Fruit fly (Drosophila melanogaster) whole organism, prepupa: ENCODE measurements around the gene Gen.

Source experiments
- CG10669 ChIP-seq: fragments of 200-800 bp; sonication (Bioruptor generic); optimal IDR thresholded peaks from 3 replicates; lab custom pipeline; 2018; ENCODE audit warnings: missing biosample characterization, mild to moderate bottlenecking, missing genetic modification characterization, moderate library complexity
- CG11294 ChIP-seq: fragments of 200-800 bp; sonication (Bioruptor generic); IDR thresholded peaks from 2 replicates; pipeline ENCODE4 v1.3.6; 2022; ENCODE audit warnings: missing biosample characterization, missing genetic modification characterization
- CG11762 ChIP-seq: fragments of 200-800 bp; sonication (Bioruptor generic); optimal IDR thresholded peaks from 3 replicates; lab custom pipeline; 2016; ENCODE audit warnings: missing biosample characterization, missing genetic modification characterization; ENCODE audit not compliant: insufficient read depth
- CG11902 ChIP-seq: fragments of 200-800 bp; sonication (Bioruptor generic); optimal IDR thresholded peaks from 3 replicates; lab custom pipeline; 2016; ENCODE audit warnings: missing biosample characterization, missing genetic modification characterization
- CG1621 ChIP-seq: fragments of 200-800 bp; sonication (Bioruptor generic); optimal IDR thresholded peaks from 3 replicates; lab custom pipeline; 2018; ENCODE audit warnings: missing biosample characterization, mild to moderate bottlenecking, missing genetic modification characterization
- CG16779 ChIP-seq: fragments of 200-800 bp; sonication (Bioruptor generic); optimal IDR thresholded peaks from 3 replicates; lab custom pipeline; 2017; ENCODE audit warnings: missing biosample characterization, mild to moderate bottlenecking, missing genetic modification characterization
- CG3032 ChIP-seq: fragments of 200-800 bp; optimal IDR thresholded peaks from 2 replicates; lab custom pipeline; 2019; ENCODE audit warnings: missing biosample characterization, mild to moderate bottlenecking, missing genetic modification characterization, moderate library complexity
- CG31627 ChIP-seq: fragments of 200-800 bp; sonication (Bioruptor generic); optimal IDR thresholded peaks from 3 replicates; lab custom pipeline; 2016; ENCODE audit warnings: missing biosample characterization, missing genetic modification characterization
- CG34406 ChIP-seq: fragments of 200-800 bp; sonication (Bioruptor generic); optimal IDR thresholded peaks from 3 replicates; lab custom pipeline; 2016; ENCODE audit warnings: missing biosample characterization, missing genetic modification characterization
- CG4318 ChIP-seq: fragments of 200-800 bp; sonication (Bioruptor generic); optimal IDR thresholded peaks from 3 replicates; lab custom pipeline; 2017; ENCODE audit warnings: missing biosample characterization, mild to moderate bottlenecking, missing genetic modification characterization
- CG6163 ChIP-seq: fragments of 200-800 bp; sonication (Bioruptor generic); IDR thresholded peaks from 3 replicates; pipeline ENCODE4 v1.3.6; 2022; ENCODE audit warnings: missing biosample characterization, missing genetic modification characterization
- CG6792 ChIP-seq: fragments of 200-800 bp; sonication (Bioruptor generic); optimal IDR thresholded peaks from 3 replicates; lab custom pipeline; 2016; ENCODE audit warnings: missing biosample characterization, missing genetic modification characterization
- CG6808 ChIP-seq: fragments of 200-800 bp; sonication (Bioruptor generic); optimal IDR thresholded peaks from 3 replicates; lab custom pipeline; 2017; ENCODE audit warnings: missing biosample characterization, missing genetic modification characterization, mild to moderate bottlenecking, moderate library complexity, missing genetic modification reagents
- CG7368 ChIP-seq: fragments of 200-800 bp; sonication (Bioruptor generic); optimal IDR thresholded peaks from 3 replicates; lab custom pipeline; 2016; ENCODE audit warnings: missing biosample characterization, missing genetic modification characterization
- CG8319 ChIP-seq: fragments of 200-800 bp; sonication (Bioruptor generic); optimal IDR thresholded peaks from 3 replicates; lab custom pipeline; 2016; ENCODE audit warnings: missing biosample characterization, missing genetic modification characterization
- CG9139 ChIP-seq: fragments of 200-800 bp; sonication (Bioruptor generic); optimal IDR thresholded peaks from 3 replicates; lab custom pipeline; 2017; ENCODE audit warnings: missing biosample characterization, mild to moderate bottlenecking, missing genetic modification characterization
- Eip78C ChIP-seq: fragments of 200-800 bp; sonication (Bioruptor generic); peaks from one replicate; lab custom pipeline; 2016; ENCODE audit warnings: missing biosample characterization, missing genetic modification characterization
- Eip93F ChIP-seq: fragments of 200-800 bp; sonication (Bioruptor generic); optimal IDR thresholded peaks from 2 replicates; lab custom pipeline; 2016; ENCODE audit warnings: missing biosample characterization, mild to moderate bottlenecking, missing genetic modification characterization
- Ets96B ChIP-seq: fragments of 200-800 bp; optimal IDR thresholded peaks from 2 replicates; lab custom pipeline; 2019; ENCODE audit warnings: missing biosample characterization, mild to moderate bottlenecking, missing genetic modification characterization, moderate library complexity
- Hr38 ChIP-seq: sonication (Bioruptor generic); optimal IDR thresholded peaks from 2 replicates; lab custom pipeline; 2016; ENCODE audit warnings: missing biosample characterization, missing genetic modification characterization
- Hr4 ChIP-seq: fragments of 200-800 bp; sonication (Bioruptor generic); optimal IDR thresholded peaks from 3 replicates; lab custom pipeline; 2016; ENCODE audit warnings: missing biosample characterization, missing genetic modification characterization
- Met ChIP-seq: fragments of 200-800 bp; sonication (Bioruptor generic); optimal IDR thresholded peaks from 3 replicates; lab custom pipeline; 2016; ENCODE audit warnings: missing biosample characterization, missing genetic modification characterization
- Smox ChIP-seq: fragments of 200-800 bp; sonication (Bioruptor generic); optimal IDR thresholded peaks from 3 replicates; lab custom pipeline; 2016; ENCODE audit warnings: missing biosample characterization, missing genetic modification characterization
- Sox14 ChIP-seq: fragments of 200-800 bp; sonication (Bioruptor generic); optimal IDR thresholded peaks from 3 replicates; lab custom pipeline; 2016; ENCODE audit warnings: missing biosample characterization, missing genetic modification characterization
- achi ChIP-seq: fragments of 200-800 bp; sonication (Bioruptor generic); optimal IDR thresholded peaks from 3 replicates; lab custom pipeline; 2016; ENCODE audit warnings: missing biosample characterization, missing genetic modification characterization
- acj6 ChIP-seq: fragments of 200-800 bp; sonication (Bioruptor generic); optimal IDR thresholded peaks from 3 replicates; lab custom pipeline; 2016; ENCODE audit warnings: missing biosample characterization, missing genetic modification characterization
- cyc ChIP-seq: fragments of 200-800 bp; sonication (Bioruptor generic); optimal IDR thresholded peaks from 3 replicates; lab custom pipeline; 2016; ENCODE audit warnings: missing biosample characterization, missing genetic modification characterization
- dac ChIP-seq: fragments of 200-800 bp; sonication (Bioruptor generic); optimal IDR thresholded peaks from 2 replicates; lab custom pipeline; 2017; ENCODE audit warnings: missing biosample characterization, mild to moderate bottlenecking, missing genetic modification characterization
- dsx ChIP-seq: fragments of 200-800 bp; optimal IDR thresholded peaks from 3 replicates; lab custom pipeline; 2019; ENCODE audit warnings: missing biosample characterization, mild to moderate bottlenecking, missing genetic modification characterization, moderate library complexity; ENCODE audit not compliant: poor library complexity, severe bottlenecking
- eg ChIP-seq: fragments of 200-800 bp; sonication (Bioruptor generic); IDR thresholded peaks from 3 replicates; pipeline ENCODE4 v1.3.6; 2022; ENCODE audit warnings: missing biosample characterization, missing genetic modification characterization
- esn ChIP-seq: fragments of 200-800 bp; sonication (Bioruptor generic); optimal IDR thresholded peaks from 2 replicates; lab custom pipeline; 2016; ENCODE audit warnings: missing biosample characterization, mild to moderate bottlenecking, missing genetic modification characterization, moderate library complexity
- fd59A ChIP-seq: fragments of 200-800 bp; sonication (Bioruptor generic); optimal IDR thresholded peaks from 2 replicates; lab custom pipeline; 2017; ENCODE audit warnings: missing biosample characterization, mild to moderate bottlenecking, missing genetic modification characterization, missing genetic modification reagents
- fkh ChIP-seq: fragments of 200-800 bp; sonication (Bioruptor generic); optimal IDR thresholded peaks from 3 replicates; lab custom pipeline; 2017; ENCODE audit warnings: missing biosample characterization, mild to moderate bottlenecking, missing genetic modification characterization, moderate library complexity
- spab ChIP-seq: fragments of 200-800 bp; sonication (Bioruptor generic); optimal IDR thresholded peaks from 2 replicates; lab custom pipeline; 2017; ENCODE audit warnings: missing biosample characterization, mild to moderate bottlenecking, missing genetic modification characterization, missing genetic modification reagents
- svp ChIP-seq: fragments of 200-800 bp; sonication (Bioruptor generic); peaks from one replicate; lab custom pipeline; 2016; ENCODE audit warnings: missing biosample characterization, missing genetic modification characterization
- topi ChIP-seq: fragments of 200-800 bp; sonication (Bioruptor generic); optimal IDR thresholded peaks from 3 replicates; lab custom pipeline; 2016; ENCODE audit warnings: missing biosample characterization, missing genetic modification characterization
- vri ChIP-seq: fragments of 200-800 bp; sonication (Bioruptor generic); optimal IDR thresholded peaks from 3 replicates; lab custom pipeline; 2016; ENCODE audit warnings: missing biosample characterization, mild to moderate bottlenecking, missing genetic modification characterization

The Gen gene

DNA sequence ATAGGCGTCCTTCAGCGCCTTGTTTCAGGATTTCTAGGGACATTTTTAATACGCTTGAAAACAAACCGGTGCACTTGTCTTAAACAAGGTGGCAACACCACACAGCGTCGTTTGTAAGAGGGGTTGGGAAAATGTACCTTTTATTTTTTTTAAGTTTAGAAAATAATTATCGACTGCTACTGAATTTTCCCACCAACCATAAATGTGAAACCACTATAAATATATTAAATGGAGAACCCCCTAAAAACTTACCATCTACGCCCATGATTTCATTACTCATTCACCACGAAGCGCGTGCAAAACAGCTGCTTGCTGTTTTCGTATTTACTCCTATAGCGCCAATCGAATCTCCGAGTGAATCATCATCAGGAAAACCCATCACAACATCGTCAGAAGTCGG, 12.9 kb downstream of the Gen start, which contains the start of the genes Tcs5 and CHMP2B (continued):
- TF ChIP-seq topi (GFP tag; lab: Kevin White, UChicago), result peak; percentile 100
- TF ChIP-seq CG10669 (GFP tag; lab: Kevin White, UChicago), result peak; percentile 99
- peak; percentile 99 for TF ChIP-seq vri (GFP tag; lab: Kevin White, UChicago)
- TF ChIP-seq Sox14 (GFP tag; lab: Kevin White, UChicago), result peak; percentile 100
- peak; percentile 100 for TF ChIP-seq CG8319 (GFP tag; lab: Kevin White, UChicago)
- peak; percentile 99 for TF ChIP-seq CG16779 (tag; lab: Kevin White, UChicago)
- TF ChIP-seq CG6792 (GFP tag; lab: Kevin White, UChicago), result peak; percentile 100
- peak; percentile 99 for TF ChIP-seq CG1621
- TF ChIP-seq CG4318 (GFP tag; lab: Kevin White, UChicago), result peak; percentile 100
- TF ChIP-seq Ets96B (tag; lab: Kevin White, UChicago), result peak; percentile 100
- peak; percentile 100 for TF ChIP-seq spab (GFP tag; lab: Kevin White, UChicago)
- TF ChIP-seq esn (GFP tag; lab: Kevin White, UChicago), result peak; percentile 100
- peak; percentile 98 for TF ChIP-seq svp (GFP tag; lab: Kevin White, UChicago)
- TF ChIP-seq dac, result peak; percentile 100
- TF ChIP-seq CG11294 (GFP tag; lab: Robert Waterston, UW), result peak; percentile 100
- peak; percentile 99 for TF ChIP-seq CG9139 (GFP tag; lab: Kevin White, UChicago)
- TF ChIP-seq CG6163 (GFP tag; lab: Robert Waterston, UW), result peak; percentile 100
- peak; percentile 99 for TF ChIP-seq CG7368 (GFP tag; lab: Kevin White, UChicago)
- peak; percentile 100 for TF ChIP-seq Met
- peak; percentile 100 for TF ChIP-seq CG31627 (GFP tag; lab: Kevin White, UChicago)
- peak; percentile 99 for TF ChIP-seq Hr38 (GFP tag; lab: Kevin White, UChicago)
- peak; percentile 100 for TF ChIP-seq CG34406 (GFP tag; lab: Kevin White, UChicago)
- peak; percentile 100 for TF ChIP-seq Hr4 (GFP tag; lab: Kevin White, UChicago)
- TF ChIP-seq cyc (GFP tag; lab: Kevin White, UChicago), result peak; percentile 100
- TF ChIP-seq acj6, result peak; percentile 100
- peak; percentile 98 for TF ChIP-seq Eip78C (GFP tag; lab: Kevin White, UChicago)
- TF ChIP-seq CG11902 (GFP tag; lab: Kevin White, UChicago), result peak; percentile 100
- peak; percentile 99 for TF ChIP-seq CG6808 (GFP tag; lab: Kevin White, UChicago)
- TF ChIP-seq, all 60 proteins: peak for 60

DNA sequence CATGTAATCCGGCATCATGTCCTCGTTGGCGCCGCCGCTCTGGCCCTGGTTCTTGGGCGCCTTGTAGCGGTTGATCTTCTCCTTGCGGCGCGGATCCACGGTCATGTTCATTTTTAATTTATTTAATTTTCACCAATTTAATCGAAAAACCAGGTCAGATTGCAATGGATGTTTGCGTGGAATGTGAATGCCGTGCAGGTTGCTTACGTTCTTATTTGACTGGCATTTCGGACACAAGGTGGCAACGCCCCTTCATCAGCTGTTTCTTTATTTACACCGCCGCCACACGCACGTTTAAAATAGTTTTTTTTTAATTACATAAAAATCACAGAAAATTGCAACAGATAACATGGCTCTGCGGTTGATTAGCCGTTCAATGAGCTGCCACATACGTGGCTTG, 16.1 kb downstream of the Gen start, which contains the start of the genes CG10674 and CG4611:
Gene CG10674 (minus strand): TSS at position 170 of the 400 bp plus-strand sequence.
Gene CG4611 (plus strand): TSS at position 254 of the 400 bp plus-strand sequence.
- TF ChIP-seq CG11762, result no peak
- TF ChIP-seq svp (GFP tag; lab: Kevin White, UChicago), result peak; percentile 56
- TF ChIP-seq fkh, result peak; percentile 81
- TF ChIP-seq esn (GFP tag; lab: Kevin White, UChicago), result no peak
- no peak for TF ChIP-seq Ets96B (tag; lab: Kevin White, UChicago)
- TF ChIP-seq CG3032 (tag; lab: Kevin White, UChicago), result no peak
- no peak for TF ChIP-seq spab (GFP tag; lab: Kevin White, UChicago)
- no peak for TF ChIP-seq eg
- TF ChIP-seq Eip93F (GFP tag; lab: Kevin White, UChicago), result no peak
- no peak for TF ChIP-seq CG10669 (GFP tag; lab: Kevin White, UChicago)
- no peak for TF ChIP-seq fd59A (GFP tag; lab: Kevin White, UChicago)
- no peak for TF ChIP-seq achi (GFP tag; lab: Kevin White, UChicago)
- peak; percentile 64 for TF ChIP-seq Eip78C (GFP tag; lab: Kevin White, UChicago)
- TF ChIP-seq dac, result no peak
- peak; percentile 34 for TF ChIP-seq Sox14 (GFP tag; lab: Kevin White, UChicago)

DNA sequence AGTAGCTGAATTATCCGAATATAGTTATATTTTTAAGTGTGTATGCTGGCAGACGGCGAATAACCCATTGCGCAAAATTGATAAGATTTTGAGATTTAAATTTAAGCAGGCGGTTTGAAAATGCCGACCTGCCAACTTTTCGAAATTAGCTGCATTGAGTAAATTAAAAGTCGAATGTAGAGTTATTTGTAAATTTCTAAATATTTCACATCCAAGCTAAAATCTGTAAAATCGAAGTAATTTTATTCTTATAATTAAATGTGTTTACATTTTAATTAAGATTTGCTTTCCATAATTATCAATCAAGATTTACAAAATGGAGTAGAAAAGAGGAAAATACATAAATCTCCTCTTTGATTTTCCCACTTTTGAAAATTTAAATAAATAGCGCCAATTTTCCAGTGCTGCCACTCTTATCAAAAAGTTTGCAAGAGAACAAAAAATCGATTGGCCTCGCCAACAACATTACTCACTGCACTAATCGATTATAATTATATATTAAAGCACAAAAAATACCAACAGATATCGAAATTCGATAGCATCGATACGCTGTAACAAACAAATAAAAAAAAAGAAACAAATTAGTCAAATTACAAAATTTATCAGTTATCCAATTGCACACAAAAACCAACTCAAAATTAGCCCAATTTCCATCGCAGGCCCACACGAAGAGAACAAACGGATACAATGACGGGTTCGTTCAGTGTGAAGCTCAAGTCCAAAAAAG, 18.3 kb downstream of the Gen start, which contains the start of gene Yod1:
Gene Yod1 (plus strand): TSS at position 168 of the 727 bp plus-strand sequence.
- TF ChIP-seq CG34406 (GFP tag; lab: Kevin White, UChicago), result no peak
- TF ChIP-seq svp (GFP tag; lab: Kevin White, UChicago), result peak; percentile 94
- TF ChIP-seq Smox, result peak; percentile 23
- peak; percentile 32 for TF ChIP-seq dsx (GFP tag; lab: Kevin White, UChicago)
- peak; percentile 10 for TF ChIP-seq Sox14 (GFP tag; lab: Kevin White, UChicago)
- TF ChIP-seq CG11902 (GFP tag; lab: Kevin White, UChicago), result no peak
- peak; percentile 54 for TF ChIP-seq Eip78C (GFP tag; lab: Kevin White, UChicago)
- peak; percentile 65 for TF ChIP-seq fkh
